Fruit fly (Drosophila melanogaster) whole organism, wandering third instar larva: ENCODE results near the gene ps.

Experiments used
- Abd-B ChIP-seq: fragments of >200 bp; optimal IDR thresholded peaks from 2 replicates; lab custom pipeline; 2017; ENCODE audit warnings: missing biosample characterization, missing genetic modification characterization
- CG32264 ChIP-seq: fragments of 200-800 bp; sonication (Bioruptor generic); optimal IDR thresholded peaks from 2 replicates; lab custom pipeline; 2016; ENCODE audit warnings: missing biosample characterization, missing genetic modification characterization
- Dfd ChIP-seq: fragments of >200 bp; optimal IDR thresholded peaks from 2 replicates; lab custom pipeline; 2017; ENCODE audit warnings: missing biosample characterization, missing genetic modification characterization
- Hnf4 ChIP-seq: fragments of 200-800 bp; sonication (Bioruptor generic); optimal IDR thresholded peaks from 2 replicates; lab custom pipeline; 2016; ENCODE audit warnings: missing biosample characterization, mild to moderate bottlenecking, missing genetic modification characterization
- Hr83 ChIP-seq: fragments of 200-300 bp; sonication (Bioruptor generic); optimal IDR thresholded peaks from 2 replicates; lab custom pipeline; 2016; ENCODE audit warnings: missing biosample characterization, mild to moderate bottlenecking, missing genetic modification characterization, moderate library complexity; ENCODE audit not compliant: poor library complexity, severe bottlenecking
- OdsH ChIP-seq: fragments of 200-800 bp; sonication (Bioruptor generic); optimal IDR thresholded peaks from 2 replicates; lab custom pipeline; 2016; ENCODE audit warnings: missing biosample characterization, mild to moderate bottlenecking, missing genetic modification characterization
- Rel ChIP-seq, 2 experiments: fragments of 200-800 bp; sonication (Bioruptor generic) in 1 of 2; optimal IDR thresholded peaks; 2 replicates in 1 of 2; 3 replicates in 1 of 2; lab custom pipeline; 2016 to 2019; ENCODE audit warnings: mild to moderate bottlenecking in 2 of 2, missing biosample characterization in 2 of 2, missing genetic modification characterization in 2 of 2, moderate library complexity in 1 of 2
- br ChIP-seq: fragments of 200-800 bp; sonication (Bioruptor generic); optimal IDR thresholded peaks from 2 replicates; lab custom pipeline; 2016; ENCODE audit warnings: missing biosample characterization, missing genetic modification characterization
- h ChIP-seq: fragments of 200-800 bp; sonication (Bioruptor generic); optimal IDR thresholded peaks from 3 replicates; lab custom pipeline; 2016; ENCODE audit warnings: missing biosample characterization, mild to moderate bottlenecking, missing genetic modification characterization
- lola ChIP-seq: fragments of >200 bp; optimal IDR thresholded peaks from 2 replicates; lab custom pipeline; 2017; ENCODE audit warnings: missing biosample characterization, missing genetic modification characterization
- pan ChIP-seq: fragments of >200 bp; optimal IDR thresholded peaks from 2 replicates; lab custom pipeline; 2017
- sv ChIP-seq: fragments of 200-800 bp; sonication (Bioruptor generic); optimal IDR thresholded peaks from 3 replicates; lab custom pipeline; 2016; ENCODE audit warnings: missing biosample characterization, missing genetic modification characterization
- tai ChIP-seq: sonication (Bioruptor generic); optimal IDR thresholded peaks from 2 replicates; lab custom pipeline; 2016; ENCODE audit warnings: missing biosample characterization, missing genetic modification characterization
- usp ChIP-seq: fragments of >200 bp; optimal IDR thresholded peaks from 2 replicates; lab custom pipeline; 2017; ENCODE audit warnings: missing biosample characterization, missing genetic modification characterization

DNA sequence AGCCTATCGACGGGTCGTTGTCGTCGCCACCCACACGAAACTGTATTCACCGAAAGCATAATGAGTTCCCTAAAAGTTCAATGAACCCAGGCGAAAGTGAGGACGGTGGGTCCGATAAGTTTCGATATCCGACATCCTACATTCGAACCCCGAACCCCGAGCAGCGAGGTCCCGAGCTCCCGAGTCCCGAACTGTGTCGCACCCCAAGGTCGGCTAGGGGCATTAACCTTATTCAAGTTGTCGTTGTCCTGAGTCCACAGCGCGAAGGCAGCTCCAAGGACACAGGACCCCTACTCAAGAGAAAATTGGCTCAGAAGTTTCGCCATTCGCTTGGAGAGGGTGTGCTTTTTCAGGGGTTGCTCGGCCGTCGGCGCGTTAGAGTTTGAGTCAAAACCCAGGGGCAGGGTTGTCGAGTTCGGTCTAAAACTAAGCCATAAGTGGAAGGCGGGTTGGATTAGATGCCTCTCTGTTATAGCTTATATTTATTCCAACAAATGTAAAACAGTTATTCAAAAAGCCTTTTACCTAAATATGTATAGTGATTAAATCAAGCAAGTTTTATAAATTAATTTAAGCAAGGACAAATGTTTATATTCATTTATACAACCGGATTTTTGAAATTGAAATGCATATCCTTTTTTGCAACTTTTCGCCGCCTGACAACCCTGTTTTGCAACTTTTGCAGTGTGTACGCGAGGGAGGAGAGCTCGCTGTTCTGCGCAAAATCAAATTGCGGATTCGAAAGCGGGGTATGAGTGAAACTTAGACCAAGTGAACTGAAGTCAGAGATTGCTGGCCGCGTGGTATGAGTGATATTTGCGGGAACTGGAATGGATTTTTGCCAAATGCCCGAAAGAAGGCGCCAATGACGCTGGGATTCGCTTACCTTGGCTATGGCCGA is 41.9 kb downstream of the ps start:
- TF ChIP-seq tai (GFP tag; lab: Kevin White, UChicago) (no peak), Abd-B (GFP tag; lab: Kevin White, UChicago) (no peak), h (GFP tag; lab: Kevin White, UChicago) (peak; percentile 53), br (peak; percentile 68), pan (no peak), OdsH (GFP tag; lab: Kevin White, UChicago) (peak; percentile 47), Hnf4 (GFP tag; lab: Kevin White, UChicago) (peak; percentile 25), Hr83 (GFP tag; lab: Kevin White, UChicago) (no peak), Rel (GFP tag; optimal IDR thresholded peaks at IDR 0.05; lab: Kevin White, UChicago) (no peak), Rel (tag; optimal IDR thresholded peaks at IDR 0.05; lab: Kevin White, UChicago) (no peak), Dfd (no peak), usp (GFP tag; lab: Kevin White, UChicago) (no peak), CG32264 (no peak), lola (no peak), sv (GFP tag; lab: Kevin White, UChicago) (peak; percentile 43)
